Worm (Caenorhabditis elegans) whole organism, young adult: ENCODE measurements around the gene Y71H2AM.6.

Experiments
- F10E7.11 ChIP-seq: sonication (generic microtip); optimal IDR thresholded peaks from 2 replicates; lab custom pipeline; 2017; ENCODE audit warnings: mild to moderate bottlenecking, missing genetic modification characterization, moderate library complexity, missing compliant biosample characterization
- dpff-1 ChIP-seq: sonication (generic microtip); optimal IDR thresholded peaks from 2 replicates; lab custom pipeline; 2017; ENCODE audit warnings: mild to moderate bottlenecking, missing genetic modification characterization, missing compliant biosample characterization
- hmg-1.2 ChIP-seq: fragments of 200-800 bp; sonication (Bioruptor generic); IDR thresholded peaks from 2 replicates; pipeline ENCODE4 v1.3.6; 2022; ENCODE audit warnings: missing genetic modification reagents, missing genetic modification characterization, missing compliant biosample characterization
- snpc-1.1 ChIP-seq: sonication (generic microtip); optimal IDR thresholded peaks from 2 replicates; lab custom pipeline; 2017; ENCODE audit warnings: missing genetic modification characterization, mild to moderate bottlenecking, missing compliant biosample characterization, antibody characterized with exemption, moderate library complexity, missing genotype, missing genetic modification reagents; ENCODE audit not compliant: insufficient read depth

DNA sequence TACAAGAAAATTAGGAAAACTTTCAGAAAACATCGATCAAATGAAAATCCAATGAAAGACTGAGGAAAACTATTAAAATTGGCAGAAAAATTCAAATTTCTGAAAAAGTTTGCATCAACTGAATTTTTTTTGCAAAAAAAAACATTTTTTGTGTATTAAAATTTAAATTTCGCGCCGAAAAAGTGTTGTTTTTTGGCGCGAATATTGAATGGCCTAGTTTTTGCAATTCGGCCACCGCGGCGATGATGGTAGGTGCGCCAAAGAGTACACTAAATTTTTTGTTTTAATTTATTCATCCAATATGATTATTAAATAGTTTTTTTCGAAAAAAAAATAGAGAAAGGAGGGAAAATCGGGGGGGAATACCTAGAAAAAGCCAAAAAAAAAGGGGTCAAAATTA is 11.8 kb upstream of the Y71H2AM.6 start:
- no peak for TF ChIP-seq hmg-1.2 (GFP tag; lab: Robert Waterston, UW)
- TF ChIP-seq snpc-1.1, result no peak
- no peak for TF ChIP-seq F10E7.11 (tag; lab: Kevin White, UChicago)
- no peak for TF ChIP-seq dpff-1 (tag; lab: Kevin White, UChicago)
